Worm (Caenorhabditis elegans): Measurements from ENCODE around the gene cdc-48.2.

The cdc-48.2 gene

DNA sequence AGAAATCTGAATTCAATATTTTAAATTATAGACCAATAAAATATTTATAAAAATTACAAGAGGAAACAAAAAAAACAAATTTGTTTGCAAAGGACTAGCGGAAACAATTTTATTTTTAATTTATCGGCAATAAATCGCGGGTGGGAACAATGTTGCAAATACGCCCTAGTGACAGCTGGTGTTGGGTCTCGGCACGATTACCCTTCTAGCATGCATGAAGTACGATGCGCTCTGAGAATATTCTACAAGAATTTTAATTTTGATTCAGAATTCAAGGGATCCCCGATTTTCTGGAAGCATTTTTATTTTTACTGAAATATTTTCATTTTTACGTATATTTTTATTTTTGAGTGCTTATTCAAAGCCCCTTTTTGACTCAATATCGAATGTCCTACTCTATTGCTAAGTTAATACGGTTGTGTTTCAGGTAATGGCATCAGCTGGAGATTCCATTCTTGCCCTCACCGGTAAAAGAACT is 46.8 kb downstream of the cdc-48.2 start, which contains the start of the genes mig-5 and cct-1:
Gene mig-5 (minus strand): TSS at position 8 of the 478 bp plus-strand sequence.
Gene cct-1 (plus strand): TSS at position 428 of the 478 bp plus-strand sequence.
- TF ChIP-seq Y48G9A.11 (GFP tag; IDR thresholded peaks at IDR 0.05) (peak; percentile 58), mxl-3 (GFP tag; optimal IDR thresholded peaks at IDR 0.05) (peak; percentile 56), dmd-6 (GFP tag; IDR thresholded peaks at IDR 0.05) (peak; percentile 89), pqm-1 (tag; optimal IDR thresholded peaks at IDR 0.05) (peak; percentile 62), attf-4 (tag; optimal IDR thresholded peaks at IDR 0.05) (no peak), mep-1 (tag; optimal IDR thresholded peaks at IDR 0.05) (peak; percentile 99), mdt-29 (GFP tag; IDR thresholded peaks at IDR 0.05) (peak; percentile 77), mes-2 (tag; optimal IDR thresholded peaks at IDR 0.05; ENCODE audit: poor library complexity, severe bottlenecking) (peak; percentile 98), lin-38 (GFP tag; IDR thresholded peaks at IDR 0.05) (peak; percentile 100), unc-62 (GFP tag; optimal IDR thresholded peaks at IDR 0.05 in 1 of 2) (peak in 1 of 2 experiments; percentile 98), unc-62 (tag; optimal IDR thresholded peaks at IDR 0.05) (no peak), fos-1 (tag; optimal IDR thresholded peaks at IDR 0.05) (peak; percentile 9), unc-39 (tag; optimal IDR thresholded peaks at IDR 0.05) (no peak), fkh-10 (GFP tag; optimal IDR thresholded peaks at IDR 0.05) (peak; percentile 97), F10B5.3 (tag; optimal IDR thresholded peaks at IDR 0.05) (peak; percentile 85), aha-1 (tag) (peak; percentile 85), Y105C5A.15 (GFP tag; IDR thresholded peaks at IDR 0.05) (no peak), F49E8.2 (tag; optimal IDR thresholded peaks at IDR 0.05; ENCODE audit: borderline replicate concordance) (no peak), Y5F2A.4 (GFP tag; optimal IDR thresholded peaks at IDR 0.05) (peak; percentile 41), zip-2 (tag; optimal IDR thresholded peaks at IDR 0.05) (peak; percentile 81), hlh-30 (tag; optimal IDR thresholded peaks at IDR 0.05; ENCODE audit: insufficient read depth) (peak; percentile 90), duxl-1 (tag; optimal IDR thresholded peaks at IDR 0.05; ENCODE audit: poor library complexity) (peak; percentile 92), lir-3 (tag; optimal IDR thresholded peaks at IDR 0.05) (peak; percentile 41), dmd-9 (GFP tag; IDR thresholded peaks at IDR 0.05) (no peak), R02D3.7 (tag; optimal IDR thresholded peaks at IDR 0.05) (no peak), nhr-6 (tag; optimal IDR thresholded peaks at IDR 0.05) (peak; percentile 98), nhr-77 (tag; optimal IDR thresholded peaks at IDR 0.05) (peak; percentile 98), lin-29 (GFP tag; IDR thresholded peaks at IDR 0.05) (peak; percentile 73), madf-5 (GFP tag; IDR thresholded peaks at IDR 0.05) (no peak), mxl-2 (GFP tag; conservative IDR thresholded peaks at IDR 0.05) (peak; percentile 57; the same call in 1 of the 2 replicates), lin-1 (GFP tag; IDR thresholded peaks at IDR 0.05) (peak; percentile 85), dve-1 (tag; optimal IDR thresholded peaks at IDR 0.05; ENCODE audit: insufficient read depth) (peak; percentile 98), tra-1 (GFP tag; IDR thresholded peaks at IDR 0.05) (peak; percentile 91), Y75B8A.6 (GFP tag; IDR thresholded peaks at IDR 0.05) (no peak), php-3 (GFP tag; IDR thresholded peaks at IDR 0.05) (peak; percentile 96), zip-11 (GFP tag; IDR thresholded peaks at IDR 0.05) (no peak), skn-1 (tag; optimal IDR thresholded peaks at IDR 0.05) (no peak), nhr-41 (GFP tag; IDR thresholded peaks at IDR 0.05) (no peak), nhr-48 (tag; optimal IDR thresholded peaks at IDR 0.05) (peak; percentile 87), nhr-42 (GFP tag; IDR thresholded peaks at IDR 0.05) (peak; percentile 78; the same call in 1 of the 2 replicates), ZK337.2 (GFP tag; IDR thresholded peaks at IDR 0.05) (no peak), nhr-28 (tag; optimal IDR thresholded peaks at IDR 0.05) (peak; percentile 91), nhr-11 (tag; optimal IDR thresholded peaks at IDR 0.05) (peak; percentile 95), F44E2.7 (GFP tag; IDR thresholded peaks at IDR 0.05) (no peak), nhr-25 (tag; optimal IDR thresholded peaks at IDR 0.05; ENCODE audit: borderline replicate concordance, insufficient read depth) (peak; percentile 93), lin-15B (tag; optimal IDR thresholded peaks at IDR 0.05) (peak; percentile 90), ceh-20 (GFP tag; IDR thresholded peaks at IDR 0.05) (peak; percentile 92), ama-1 (optimal IDR thresholded peaks at IDR 0.05) (no peak), dpl-1 (GFP tag; optimal IDR thresholded peaks at IDR 0.05) (peak; percentile 91), hlh-11 (tag; optimal IDR thresholded peaks at IDR 0.05) (peak; percentile 94), zfp-3 (GFP tag; conservative IDR thresholded peaks at IDR 0.05) (peak; percentile 87), nhr-237 (tag; optimal IDR thresholded peaks at IDR 0.05) (peak; percentile 49)
